Worm (Caenorhabditis elegans): Measurements from ENCODE around the gene cdt-2.

ce11 chrV:15015799-15016198 lies 24.9 kb upstream of the cdt-2 start:
- TF ChIP-seq him-1 (tag; optimal IDR thresholded peaks at IDR 0.05) (no peak), dao-5 (tag; optimal IDR thresholded peaks at IDR 0.05) (no peak)
